Worm (Caenorhabditis elegans) whole organism, early embryonic: ENCODE results near the gene ZK792.4.

ENCODE experiments used
- B0310.2 ChIP-seq: sonication (generic microtip); optimal IDR thresholded peaks from 2 replicates; lab custom pipeline; 2016; ENCODE audit warnings: mild to moderate bottlenecking, missing genetic modification characterization, missing compliant biosample characterization
- F13C5.2 ChIP-seq: sonication (generic microtip); optimal IDR thresholded peaks from 2 replicates; lab custom pipeline; 2017; ENCODE audit warnings: mild to moderate bottlenecking, missing genetic modification characterization, inconsistent platforms, missing compliant biosample characterization
- aly-1 ChIP-seq: sonication (generic microtip); optimal IDR thresholded peaks from 2 replicates; lab custom pipeline; 2016; ENCODE audit warnings: missing genetic modification characterization, missing compliant biosample characterization
- ama-1 ChIP-seq: fragments of 150-350 bp; optimal IDR thresholded peaks from 2 replicates; lab custom pipeline; 2014
- ceh-13 ChIP-seq: fragments of 200-800 bp; sonication (Bioruptor generic); optimal IDR thresholded peaks from 2 replicates; lab custom pipeline; 2018; ENCODE audit warnings: mild to moderate bottlenecking, missing genetic modification characterization, missing compliant biosample characterization
- ceh-36 ChIP-seq: sonication (generic microtip); optimal IDR thresholded peaks from 2 replicates; lab custom pipeline; 2016; ENCODE audit warnings: missing genetic modification characterization, inconsistent platforms, missing compliant biosample characterization
- ets-7 ChIP-seq: sonication (generic microtip); optimal IDR thresholded peaks from 2 replicates; lab custom pipeline; 2016; ENCODE audit warnings: missing genotype, missing genetic modification characterization, missing compliant biosample characterization
- flt-1 ChIP-seq: fragments of 200-800 bp; sonication (Bioruptor generic); IDR thresholded peaks from 2 replicates; pipeline ENCODE4 v1.3.6; 2022; ENCODE audit warnings: missing genetic modification characterization, missing compliant biosample characterization
- hmbx-1 ChIP-seq: sonication (generic microtip); optimal IDR thresholded peaks from 2 replicates; lab custom pipeline; 2016; ENCODE audit warnings: mild to moderate bottlenecking, missing genetic modification characterization, missing compliant biosample characterization
- hmg-4 ChIP-seq: fragments of 200-800 bp; sonication (Bioruptor generic); optimal IDR thresholded peaks from 2 replicates; lab custom pipeline; 2018; ENCODE audit warnings: mild to moderate bottlenecking, missing genetic modification characterization, missing compliant biosample characterization
- hnd-1 ChIP-seq: sonication (generic microtip); optimal IDR thresholded peaks from 2 replicates; lab custom pipeline; 2016; ENCODE audit warnings: missing genetic modification characterization, missing compliant biosample characterization
- pes-1 ChIP-seq: fragments of 200-800 bp; sonication (Bioruptor generic); IDR thresholded peaks from 2 replicates; pipeline ENCODE4 v1.3.6; 2022; ENCODE audit warnings: missing genetic modification reagents, missing genetic modification characterization, missing compliant biosample characterization
- scrt-1 ChIP-seq: fragments of 200-800 bp; sonication (Bioruptor generic); IDR thresholded peaks from 2 replicates; pipeline ENCODE4 v1.3.6; 2022; ENCODE audit warnings: missing genetic modification characterization, missing compliant biosample characterization
- sea-1 ChIP-seq: fragments of 200-800 bp; sonication (Bioruptor generic); conservative IDR thresholded peaks from 2 replicates; pipeline ENCODE4 v1.3.6; 2022; ENCODE audit warnings: missing genetic modification characterization, missing compliant biosample characterization
- tbx-11 ChIP-seq: fragments of 200-800 bp; sonication (Bioruptor generic); IDR thresholded peaks from 2 replicates; pipeline ENCODE4 v1.3.6; 2022; ENCODE audit warnings: missing genetic modification characterization, missing compliant biosample characterization
- tbx-37 ChIP-seq: fragments of 200-800 bp; sonication (Bioruptor generic); conservative IDR thresholded peaks from 2 replicates; pipeline ENCODE4 v1.3.6; 2022; ENCODE audit warnings: missing genetic modification reagents, missing genetic modification characterization, missing compliant biosample characterization
- tra-4 ChIP-seq: sonication (generic microtip); optimal IDR thresholded peaks from 2 replicates; lab custom pipeline; 2017; ENCODE audit warnings: missing genetic modification characterization, missing compliant biosample characterization

The ZK792.4 gene

DNA sequence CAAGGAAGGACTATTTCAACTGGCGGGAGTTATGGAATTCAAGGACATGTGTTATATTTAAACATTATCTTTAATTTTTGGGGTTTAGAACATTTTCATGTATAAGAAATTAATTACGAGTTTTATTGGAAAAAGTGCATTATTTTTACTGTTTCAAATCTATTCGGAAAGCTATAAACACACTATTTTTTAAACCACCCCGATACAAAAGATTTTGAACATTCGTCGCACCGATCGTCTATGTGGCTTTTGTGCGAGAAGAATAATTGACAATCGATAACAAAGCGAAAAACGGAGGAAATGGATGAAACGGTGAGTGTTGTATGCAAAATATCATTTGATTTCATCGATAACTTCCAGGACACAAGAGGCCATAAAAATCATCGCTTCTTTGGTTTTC is 16.8 kb downstream of the ZK792.4 start, which contains the start of gene ZK809.9:
TSS of gene ZK809.9 (plus strand) at position 301 of the 400 bp plus-strand sequence.
- TF ChIP-seq scrt-1 (no peak), tbx-37 (GFP tag; lab: Robert Waterston, UW) (no peak), ceh-36 (tag; lab: Kevin White, UChicago) (no peak), flt-1 (GFP tag; lab: Robert Waterston, UW) (no peak), hmg-4 (GFP tag; lab: Kevin White, UChicago) (no peak), ceh-13 (GFP tag; lab: Kevin White, UChicago) (no peak), hnd-1 (tag; lab: Kevin White, UChicago) (no peak), B0310.2 (no peak), pes-1 (GFP tag; lab: Robert Waterston, UW) (no peak), tbx-11 (GFP tag; lab: Robert Waterston, UW) (no peak), sea-1 (GFP tag; lab: Robert Waterston, UW) (no peak), F13C5.2 (tag; lab: Kevin White, UChicago) (no peak), hmbx-1 (no peak), ets-7 (tag; lab: Kevin White, UChicago) (no peak), ama-1 (lab: Kevin White, UChicago) (no peak), tra-4 (tag; lab: Kevin White, UChicago) (no peak), aly-1 (tag; lab: Kevin White, UChicago) (no peak)

DNA sequence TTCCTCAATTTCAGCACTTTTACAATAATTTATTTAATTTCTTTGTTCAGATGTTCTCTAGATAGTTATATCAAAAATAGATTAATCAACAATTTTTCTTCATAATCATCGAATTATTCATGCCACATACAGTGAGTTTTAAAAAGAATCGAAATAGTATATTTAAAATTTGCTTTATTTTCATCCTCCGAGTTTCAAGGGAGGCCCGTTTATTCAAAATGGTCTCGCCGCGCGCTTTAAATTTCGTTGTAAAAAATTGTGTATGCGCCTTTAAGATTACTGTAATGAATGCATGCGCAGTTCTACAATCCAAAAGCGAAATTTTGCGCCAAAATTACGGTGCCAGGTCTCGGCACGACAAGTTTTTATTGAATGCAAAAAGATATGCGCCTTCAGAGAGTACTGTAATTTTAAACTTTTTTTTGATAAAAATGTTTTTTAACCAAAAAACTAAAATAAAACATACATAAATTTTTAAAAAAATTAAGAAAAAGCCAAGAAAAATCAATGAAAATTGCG is 22.0 kb downstream of the ZK792.4 start, which contains the start of gene ZK792.1:
TSS of gene ZK792.1 (plus strand) at position 51 of the 519 bp plus-strand sequence.
- TF ChIP-seq tra-4 (tag; lab: Kevin White, UChicago) (no peak), F13C5.2 (tag; lab: Kevin White, UChicago) (no peak), ets-7 (tag; lab: Kevin White, UChicago) (no peak), ceh-36 (tag; lab: Kevin White, UChicago) (no peak), aly-1 (tag; lab: Kevin White, UChicago) (no peak), ceh-13 (GFP tag; lab: Kevin White, UChicago) (no peak)

DNA sequence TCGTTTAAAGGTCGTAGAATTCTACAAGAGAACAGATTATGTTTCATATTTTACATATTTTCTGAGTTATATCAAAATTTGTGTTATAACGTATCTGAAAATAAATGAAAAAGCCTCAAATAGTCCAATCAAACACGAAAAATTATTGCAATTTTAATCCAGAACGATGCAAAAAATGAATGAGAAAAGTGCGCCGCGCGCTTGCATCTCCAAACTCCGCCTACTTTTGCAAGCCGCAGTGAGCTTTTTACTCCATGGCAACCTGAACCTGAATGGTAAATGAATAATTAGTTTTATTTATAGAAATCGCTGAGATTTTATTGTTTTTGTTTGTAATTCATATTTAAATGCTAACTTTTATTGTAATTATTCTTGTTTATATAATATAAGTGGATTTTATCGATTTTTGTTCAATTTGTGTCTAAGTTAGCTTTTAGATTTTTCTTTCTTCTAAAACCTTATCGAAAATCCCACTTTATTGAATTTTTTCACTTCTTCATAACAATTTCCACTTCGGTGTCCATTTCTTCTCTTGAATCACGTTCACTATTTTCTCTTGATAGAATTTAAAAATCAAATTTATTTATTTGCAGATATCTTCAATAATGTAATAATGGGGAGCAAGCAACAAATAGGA is 25.5 kb downstream of the ZK792.4 start, which contains the start of gene ZK809.5:
TSS of gene ZK809.5 (plus strand) at position 587 of the 637 bp plus-strand sequence.
- no peak for TF ChIP-seq ceh-36 (tag; lab: Kevin White, UChicago)
- TF ChIP-seq flt-1 (GFP tag; lab: Robert Waterston, UW): no peak
- no peak for TF ChIP-seq aly-1 (tag; lab: Kevin White, UChicago)
- no peak for TF ChIP-seq hmg-4 (GFP tag; lab: Kevin White, UChicago)
- no peak for TF ChIP-seq scrt-1
- TF ChIP-seq ets-7 (tag; lab: Kevin White, UChicago): no peak
- no peak for TF ChIP-seq B0310.2
- TF ChIP-seq ama-1 (lab: Kevin White, UChicago): no peak
- no peak for TF ChIP-seq hnd-1 (tag; lab: Kevin White, UChicago)
- TF ChIP-seq tra-4 (tag; lab: Kevin White, UChicago): no peak
- TF ChIP-seq hmbx-1: no peak

DNA sequence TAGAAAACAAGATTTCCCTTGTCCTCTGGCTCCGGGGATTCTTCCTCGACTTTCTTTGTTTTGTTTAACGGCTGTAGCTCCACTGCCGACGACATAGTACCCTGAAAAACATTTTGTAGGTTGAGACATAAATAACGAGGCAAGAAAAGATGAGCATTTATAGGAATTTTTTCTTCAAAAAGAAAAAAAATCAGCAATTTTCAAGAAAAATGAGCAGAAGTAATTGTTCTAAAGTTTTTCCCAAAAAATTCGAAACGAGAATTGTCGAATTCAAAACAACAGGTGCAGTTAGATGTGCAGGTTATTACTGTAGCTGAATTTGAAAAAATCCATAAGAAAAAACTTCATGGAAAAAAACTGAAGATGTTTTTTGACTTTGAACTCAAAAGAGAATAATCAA is 26.4 kb downstream of the ZK792.4 start, which contains the start of gene ent-1:
TSS of gene ent-1 (minus strand) at position 101 of the 400 bp plus-strand sequence.
- TF ChIP-seq sea-1 (GFP tag; lab: Robert Waterston, UW) (no peak), ama-1 (lab: Kevin White, UChicago) (no peak), tra-4 (tag; lab: Kevin White, UChicago) (no peak), aly-1 (tag; lab: Kevin White, UChicago) (no peak), hmg-4 (GFP tag; lab: Kevin White, UChicago) (no peak), flt-1 (GFP tag; lab: Robert Waterston, UW) (no peak), hmbx-1 (no peak), scrt-1 (no peak), hnd-1 (tag; lab: Kevin White, UChicago) (no peak), ets-7 (tag; lab: Kevin White, UChicago) (no peak), F13C5.2 (tag; lab: Kevin White, UChicago) (no peak), tbx-11 (GFP tag; lab: Robert Waterston, UW) (no peak)

DNA sequence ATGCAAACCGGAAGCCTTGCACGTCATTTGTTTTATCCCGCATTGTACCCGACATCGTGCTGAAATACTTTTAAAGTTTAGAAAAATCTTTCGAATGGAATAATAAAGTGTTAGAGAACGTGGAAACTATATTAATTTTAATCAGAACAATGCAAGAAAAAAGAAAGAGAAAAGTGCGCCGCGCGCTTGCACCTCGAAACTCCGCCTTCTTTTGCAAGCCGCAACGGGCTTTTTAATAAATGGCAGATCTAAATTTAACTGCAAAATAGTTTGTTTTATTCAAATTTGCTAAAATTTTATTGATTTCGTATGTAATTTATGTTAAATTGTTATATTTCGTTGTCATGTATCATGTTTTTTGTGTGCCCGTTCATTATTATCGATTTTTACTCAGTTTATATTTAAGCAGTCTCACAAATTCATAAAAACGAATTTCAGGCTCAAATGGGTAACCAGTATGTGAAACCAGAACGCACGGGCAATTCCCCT is 29.8 kb downstream of the ZK792.4 start, which contains the start of the genes acl-3 and ndub-6:
TSS of gene acl-3 (minus strand) at position 59 of the 489 bp plus-strand sequence.
TSS of gene ndub-6 (plus strand) at position 439 of the 489 bp plus-strand sequence.
- TF ChIP-seq scrt-1 (no peak), ceh-13 (GFP tag; lab: Kevin White, UChicago) (no peak), tbx-11 (GFP tag; lab: Robert Waterston, UW) (no peak), hnd-1 (tag; lab: Kevin White, UChicago) (no peak), flt-1 (GFP tag; lab: Robert Waterston, UW) (no peak), F13C5.2 (tag; lab: Kevin White, UChicago) (no peak), ama-1 (lab: Kevin White, UChicago) (no peak), aly-1 (tag; lab: Kevin White, UChicago) (no peak), ceh-36 (tag; lab: Kevin White, UChicago) (no peak), pes-1 (GFP tag; lab: Robert Waterston, UW) (no peak), hmbx-1 (no peak), B0310.2 (no peak), tbx-37 (GFP tag; lab: Robert Waterston, UW) (no peak)

DNA sequence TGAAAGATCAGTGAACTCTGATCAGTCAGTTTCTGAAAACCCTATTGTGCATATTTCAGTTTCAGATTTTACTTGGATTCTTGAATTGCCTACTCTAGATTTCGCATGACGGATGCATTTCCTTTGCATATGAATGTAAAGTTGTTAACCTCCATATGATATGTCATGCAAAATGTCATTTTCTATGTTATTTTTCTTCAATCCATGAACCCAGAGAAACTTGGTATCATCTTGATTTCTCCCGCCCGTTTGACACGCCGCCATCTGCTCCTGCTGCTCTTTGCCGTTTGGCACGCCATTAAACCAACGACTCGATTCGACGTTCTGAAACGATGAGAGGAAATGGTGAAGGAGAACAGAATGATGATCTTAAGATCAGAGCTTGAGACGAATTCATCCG is 31.5 kb downstream of the ZK792.4 start:
- TF ChIP-seq sea-1 (GFP tag; lab: Robert Waterston, UW) (no peak), ceh-36 (tag; lab: Kevin White, UChicago) (no peak), ceh-13 (GFP tag; lab: Kevin White, UChicago) (no peak), flt-1 (GFP tag; lab: Robert Waterston, UW) (no peak), hmbx-1 (no peak), tra-4 (tag; lab: Kevin White, UChicago) (no peak), tbx-37 (GFP tag; lab: Robert Waterston, UW) (no peak), tbx-11 (GFP tag; lab: Robert Waterston, UW) (no peak), B0310.2 (no peak), ets-7 (tag; lab: Kevin White, UChicago) (no peak), scrt-1 (no peak), ama-1 (lab: Kevin White, UChicago) (no peak), F13C5.2 (tag; lab: Kevin White, UChicago) (no peak), pes-1 (GFP tag; lab: Robert Waterston, UW) (no peak), hnd-1 (tag; lab: Kevin White, UChicago) (no peak), hmg-4 (GFP tag; lab: Kevin White, UChicago) (no peak), aly-1 (tag; lab: Kevin White, UChicago) (no peak)
